Worm (Caenorhabditis elegans): ENCODE measurements around the gene hst-1.

- no peak for TF ChIP-seq let-607 (tag; optimal IDR thresholded peaks at IDR 0.05)
- TF ChIP-seq ztf-18 (tag; optimal IDR thresholded peaks at IDR 0.05), result no peak
- TF ChIP-seq C06A6.2 (GFP tag; conservative IDR thresholded peaks at IDR 0.05), result no peak
- TF ChIP-seq chd-7 (tag; optimal IDR thresholded peaks at IDR 0.05), result no peak
- no peak for TF ChIP-seq efl-1 (GFP tag; optimal IDR thresholded peaks at IDR 0.05)
- TF ChIP-seq hmg-20 (GFP tag; IDR thresholded peaks at IDR 0.05), result no peak
- TF ChIP-seq nfya-2 (GFP tag; IDR thresholded peaks at IDR 0.05), result no peak
- no peak for TF ChIP-seq K12H6.12 (tag; optimal IDR thresholded peaks at IDR 0.05)
- TF ChIP-seq madf-6 (GFP tag; IDR thresholded peaks at IDR 0.05), result no peak
- TF ChIP-seq snpc-4 (GFP tag; optimal IDR thresholded peaks at IDR 0.05), result no peak
- no peak for TF ChIP-seq snpc-4 (tag; optimal IDR thresholded peaks at IDR 0.05)
These were observed 17.5 kb downstream of the hst-1 start for ce11 chrIV:8673733-8674375.
